Worm (Caenorhabditis elegans) whole organism, L2 larva: ENCODE measurements around the gene jun-1.

Experiments used
- ama-1 ChIP-seq: fragments of 150-350 bp; optimal IDR thresholded peaks from 2 replicates; lab custom pipeline; 2018; ENCODE audit warnings: inconsistent platforms
- elt-3 ChIP-seq: sonication (generic microtip); optimal IDR thresholded peaks from 2 replicates; lab custom pipeline; 2017; ENCODE audit warnings: missing biosample characterization, missing genetic modification characterization
- ztf-4 ChIP-seq: fragments of 150-350 bp; optimal IDR thresholded peaks from 2 replicates; lab custom pipeline; 2014; ENCODE audit warnings: missing biosample characterization, missing genetic modification characterization

ce11 chrII:9098505-9098904 lies 14.5 kb upstream of the jun-1 start, which contains the start of gene clh-5:
- TF ChIP-seq elt-3 (tag; lab: Kevin White, UChicago): no peak
- no peak for TF ChIP-seq ztf-4 (tag; lab: Kevin White, UChicago)
- no peak for TF ChIP-seq ama-1
